Worm (Caenorhabditis elegans) whole organism, L3 larva: ENCODE results near the gene F36H9.7.

Experiments
- R02D3.7 ChIP-seq: fragments of 150-350 bp; optimal IDR thresholded peaks from 2 replicates; lab custom pipeline; 2014; ENCODE audit warnings: missing biosample characterization, missing genetic modification characterization
- aly-2 ChIP-seq: fragments of 150-350 bp; optimal IDR thresholded peaks from 2 replicates; lab custom pipeline; 2014; ENCODE audit warnings: missing biosample characterization, missing genetic modification characterization
- ama-1 ChIP-seq: fragments of 150-350 bp; optimal IDR thresholded peaks from 2 replicates; lab custom pipeline; 2018
- ceh-28 ChIP-seq: fragments of 150-350 bp; optimal IDR thresholded peaks from 2 replicates; lab custom pipeline; 2014; ENCODE audit warnings: missing biosample characterization, missing genetic modification reagents, missing genetic modification characterization
- ceh-82 ChIP-seq: fragments of 150-350 bp; optimal IDR thresholded peaks from 2 replicates; lab custom pipeline; 2014; ENCODE audit warnings: missing biosample characterization, missing genetic modification characterization
- ceh-9 ChIP-seq: sonication (generic microtip); optimal IDR thresholded peaks from 2 replicates; lab custom pipeline; 2018; ENCODE audit warnings: missing biosample characterization, missing genetic modification characterization
- daf-12 ChIP-seq: fragments of 150-350 bp; optimal IDR thresholded peaks from 2 replicates; lab custom pipeline; 2014; ENCODE audit warnings: missing biosample characterization, missing genetic modification reagents, missing genetic modification characterization
- egl-5 ChIP-seq: fragments of 150-350 bp; optimal IDR thresholded peaks from 2 replicates; lab custom pipeline; 2017; ENCODE audit warnings: missing biosample characterization, missing genetic modification reagents, missing genetic modification characterization, inconsistent platforms
- elt-3 ChIP-seq, 3 experiments: fragments of 150-350 bp in 1 of 3; sonication (generic microtip) in 2 of 3; optimal IDR thresholded peaks; 2 replicates in 2 of 3; 4 replicates in 1 of 3; lab custom pipeline; 2014 to 2017; ENCODE audit warnings: missing biosample characterization in 3 of 3, missing genetic modification characterization in 3 of 3
- eor-1 ChIP-seq, 2 experiments: fragments of 150-350 bp; optimal IDR thresholded peaks; 2 replicates each; lab custom pipeline; 2014 to 2018; ENCODE audit warnings: missing biosample characterization in 2 of 2, missing genetic modification characterization in 2 of 2
- fos-1 ChIP-seq: fragments of 150-350 bp; optimal IDR thresholded peaks from 2 replicates; lab custom pipeline; 2014; ENCODE audit warnings: missing biosample characterization, missing genetic modification characterization
- hmg-11 ChIP-seq: sonication (generic microtip); optimal IDR thresholded peaks from 2 replicates; lab custom pipeline; 2016; ENCODE audit warnings: missing genetic modification characterization, missing compliant biosample characterization
- lin-15B ChIP-seq: fragments of 150-350 bp; optimal IDR thresholded peaks from 2 replicates; lab custom pipeline; 2014; ENCODE audit warnings: missing biosample characterization, missing genetic modification characterization
- lin-39 ChIP-seq: fragments of 150-350 bp; optimal IDR thresholded peaks from 2 replicates; lab custom pipeline; 2018; ENCODE audit warnings: missing biosample characterization, missing genetic modification reagents, missing genetic modification characterization
- mdl-1 ChIP-seq: fragments of 150-350 bp; optimal IDR thresholded peaks from 2 replicates; lab custom pipeline; 2014; ENCODE audit warnings: missing biosample characterization, missing genetic modification characterization
- mml-1 ChIP-seq: fragments of 150-350 bp; sonication (generic microtip); optimal IDR thresholded peaks from 3 replicates; lab custom pipeline; 2014; ENCODE audit warnings: missing biosample characterization, missing genetic modification characterization
- nfya-1 ChIP-seq: sonication (generic microtip); optimal IDR thresholded peaks from 2 replicates; lab custom pipeline; 2017; ENCODE audit warnings: missing genetic modification characterization, mild to moderate bottlenecking, missing compliant biosample characterization, antibody characterized with exemption, moderate library complexity; ENCODE audit not compliant: insufficient read depth
- nhr-11 ChIP-seq: fragments of 150-350 bp; optimal IDR thresholded peaks from 2 replicates; lab custom pipeline; 2014; ENCODE audit warnings: missing biosample characterization, missing genetic modification characterization
- nhr-12 ChIP-seq: fragments of 150-350 bp; optimal IDR thresholded peaks from 2 replicates; lab custom pipeline; 2014; ENCODE audit warnings: missing biosample characterization, missing genetic modification characterization
- nhr-237 ChIP-seq: fragments of 150-350 bp; optimal IDR thresholded peaks from 2 replicates; lab custom pipeline; 2014; ENCODE audit warnings: missing biosample characterization, missing genetic modification characterization
- nhr-43 ChIP-seq: sonication (generic microtip); optimal IDR thresholded peaks from 2 replicates; lab custom pipeline; 2016; ENCODE audit warnings: mild to moderate bottlenecking, missing genetic modification characterization, missing compliant biosample characterization; ENCODE audit not compliant: poor library complexity, severe bottlenecking
- nhr-67 ChIP-seq: fragments of 150-350 bp; optimal IDR thresholded peaks from 2 replicates; lab custom pipeline; 2014; ENCODE audit warnings: missing biosample characterization, missing genetic modification characterization
- nhr-77 ChIP-seq: fragments of 150-350 bp; optimal IDR thresholded peaks from 2 replicates; lab custom pipeline; 2014; ENCODE audit warnings: missing biosample characterization, missing genetic modification characterization
- pha-4 ChIP-seq: fragments of 150-350 bp; optimal IDR thresholded peaks from 2 replicates; lab custom pipeline; 2014; ENCODE audit warnings: missing biosample characterization, missing genetic modification reagents, missing genetic modification characterization
- pqm-1 ChIP-seq: fragments of 150-350 bp; optimal IDR thresholded peaks from 2 replicates; lab custom pipeline; 2017; ENCODE audit warnings: missing biosample characterization, missing genetic modification characterization, inconsistent platforms
- sea-2 ChIP-seq: fragments of 150-350 bp; sonication (generic microtip); optimal IDR thresholded peaks from 4 replicates; lab custom pipeline; 2014; ENCODE audit warnings: missing biosample characterization, missing genetic modification reagents, missing genetic modification characterization
- skn-1 ChIP-seq: fragments of 150-350 bp; optimal IDR thresholded peaks from 2 replicates; lab custom pipeline; 2014; ENCODE audit warnings: missing biosample characterization, missing genetic modification characterization
- tbx-2 ChIP-seq: sonication (generic microtip); optimal IDR thresholded peaks from 2 replicates; lab custom pipeline; 2016; ENCODE audit warnings: mild to moderate bottlenecking, missing genetic modification characterization, missing compliant biosample characterization
- unc-39 ChIP-seq: sonication (generic microtip); optimal IDR thresholded peaks from 4 replicates; lab custom pipeline; 2017; ENCODE audit warnings: missing biosample characterization, missing genetic modification characterization
- unc-62 ChIP-seq: fragments of 150-350 bp; sonication (generic microtip); optimal IDR thresholded peaks from 4 replicates; lab custom pipeline; 2014; ENCODE audit warnings: missing biosample characterization, missing genetic modification reagents, missing genetic modification characterization
- zag-1 ChIP-seq: fragments of 150-350 bp; optimal IDR thresholded peaks from 2 replicates; lab custom pipeline; 2014; ENCODE audit warnings: missing biosample characterization, missing genetic modification characterization
- ztf-11 ChIP-seq: fragments of 150-350 bp; optimal IDR thresholded peaks from 2 replicates; lab custom pipeline; 2014; ENCODE audit warnings: missing biosample characterization, missing genetic modification characterization

The F36H9.7 gene

DNA sequence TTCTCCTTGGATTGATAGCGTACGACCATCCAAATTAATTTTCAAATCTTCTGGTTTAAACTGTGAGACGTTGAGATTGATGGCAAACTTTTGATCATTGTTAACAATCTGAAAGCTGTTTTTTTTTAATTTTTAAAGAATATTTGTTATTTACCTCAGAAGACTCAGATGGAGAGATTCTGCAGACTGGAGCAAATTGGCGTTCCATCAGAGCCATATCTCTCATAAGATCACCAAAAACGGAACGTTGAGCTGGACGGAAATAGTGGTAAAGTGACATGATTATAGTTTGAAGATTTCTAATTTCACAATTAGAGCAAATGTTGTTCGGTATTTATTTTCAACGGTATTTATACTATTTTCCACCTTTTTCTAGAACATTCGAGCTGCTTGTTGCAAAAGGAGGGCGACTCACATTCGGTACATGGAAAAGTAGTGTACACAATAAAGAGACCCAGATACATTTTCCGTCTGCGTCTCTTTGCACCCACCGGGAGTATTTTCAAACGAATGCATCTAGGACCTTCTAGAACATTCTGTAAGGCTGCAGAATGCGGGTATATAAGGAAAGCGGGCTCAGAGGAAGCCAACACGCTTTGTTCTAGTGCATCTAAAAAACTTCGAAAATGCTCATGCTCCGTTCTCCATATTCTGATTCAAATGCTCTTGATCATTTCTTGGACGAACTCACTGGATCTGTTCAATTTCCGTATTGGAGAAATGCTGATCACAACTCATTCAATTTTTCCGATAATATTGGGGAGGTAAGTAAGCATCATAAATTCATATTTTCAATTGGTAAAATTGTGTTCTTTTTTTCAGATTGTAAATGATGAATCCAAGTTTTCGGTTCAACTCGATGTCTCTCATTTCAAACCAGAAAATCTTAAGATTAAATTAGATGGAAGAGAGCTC, 30.2 kb upstream of the F36H9.7 start, which contains the start of the genes hsp-16.2 and hsp-16.41 (continued):
- peak; percentile 40 for TF ChIP-seq skn-1
- peak in 1 of 2 experiments; percentile 69 for TF ChIP-seq eor-1 (tag; optimal IDR thresholded peaks at IDR 0.05; lab: Kevin White, UChicago)
- TF ChIP-seq, all 47 proteins: peak for 11

DNA sequence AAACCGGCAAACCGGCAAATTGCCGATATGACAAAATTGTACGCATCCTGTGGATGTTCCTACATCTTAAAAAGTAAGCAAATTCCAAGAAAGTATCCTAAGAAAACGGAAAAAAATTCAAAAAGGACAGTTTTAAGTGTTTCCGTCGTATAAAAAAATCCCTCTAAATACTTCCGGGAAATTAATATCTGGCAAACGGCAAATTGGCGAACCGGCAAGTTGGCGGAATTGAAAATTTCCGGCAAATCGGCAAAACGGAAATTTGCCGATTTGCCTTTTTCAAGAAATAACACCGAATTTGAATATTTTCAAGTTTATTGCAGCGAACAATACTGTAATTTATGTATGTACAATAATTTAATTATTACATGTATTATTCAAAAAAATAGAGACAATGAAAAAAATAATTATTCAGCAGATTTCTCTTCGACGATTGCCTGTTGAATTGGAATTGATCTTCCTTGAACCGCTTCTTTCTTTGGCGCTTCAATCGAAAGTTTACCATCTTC, 29.4 kb upstream of the F36H9.7 start:
- TF ChIP-seq daf-12 (tag; lab: Kevin White, UChicago) = no peak
- TF ChIP-seq unc-62 (GFP tag; lab: Kevin White, UChicago) = no peak
- no peak for TF ChIP-seq nhr-77 (tag; lab: Kevin White, UChicago)
- TF ChIP-seq mml-1 (tag; lab: Kevin White, UChicago) = no peak
- no peak for TF ChIP-seq zag-1 (tag; lab: Kevin White, UChicago)
- TF ChIP-seq pqm-1 (tag; lab: Kevin White, UChicago) = no peak
- peak; percentile 37 for TF ChIP-seq pha-4 (tag; lab: Kevin White, UChicago)
- TF ChIP-seq nhr-12 (tag; lab: Kevin White, UChicago) = no peak
- no peak for TF ChIP-seq ceh-82 (tag; lab: Kevin White, UChicago)
- peak; percentile 92 for TF ChIP-seq ama-1 (lab: Kevin White, UChicago)
- no peak for TF ChIP-seq ceh-28 (tag; lab: Kevin White, UChicago)
- TF ChIP-seq nfya-1 (tag; lab: Kevin White, UChicago) = peak; percentile 12
- no peak for TF ChIP-seq lin-15B (tag; lab: Kevin White, UChicago)
- no peak for TF ChIP-seq R02D3.7 (tag; lab: Kevin White, UChicago)

DNA sequence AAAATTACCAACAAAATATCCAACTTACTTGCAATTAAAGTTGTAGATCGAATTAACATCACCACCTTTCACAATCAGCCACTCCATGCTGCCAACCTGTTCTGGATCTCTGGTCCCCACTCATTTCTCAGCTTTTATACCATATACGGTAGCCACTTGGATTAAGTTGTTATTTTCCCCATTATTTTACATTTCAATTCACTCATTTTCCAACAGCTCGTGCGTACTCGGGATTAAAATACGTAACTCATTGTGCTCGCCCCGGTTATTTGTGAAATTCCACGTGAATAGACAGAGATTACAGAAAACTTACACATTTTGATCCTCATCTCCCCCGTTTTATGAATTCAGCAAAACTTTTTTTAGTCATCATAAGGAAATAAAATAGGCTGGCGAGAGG, 28.3 kb upstream of the F36H9.7 start, which contains the start of gene srt-41:
Gene srt-41, minus strand, starts transcription at position 101 of the 400 bp plus-strand sequence.
- TF ChIP-seq mdl-1 (tag; lab: Kevin White, UChicago) (no peak), egl-5 (tag; lab: Kevin White, UChicago) (no peak), unc-62 (GFP tag; lab: Kevin White, UChicago) (no peak), ceh-82 (tag; lab: Kevin White, UChicago) (no peak), ztf-11 (tag; lab: Kevin White, UChicago) (no peak), eor-1 (tag; optimal IDR thresholded peaks at IDR 0.05; lab: Kevin White, UChicago) (no peak), skn-1 (no peak), nhr-43 (tag; lab: Kevin White, UChicago) (no peak), pqm-1 (tag; lab: Kevin White, UChicago) (no peak), tbx-2 (tag; lab: Kevin White, UChicago) (no peak), ceh-9 (tag; lab: Kevin White, UChicago) (no peak)

DNA sequence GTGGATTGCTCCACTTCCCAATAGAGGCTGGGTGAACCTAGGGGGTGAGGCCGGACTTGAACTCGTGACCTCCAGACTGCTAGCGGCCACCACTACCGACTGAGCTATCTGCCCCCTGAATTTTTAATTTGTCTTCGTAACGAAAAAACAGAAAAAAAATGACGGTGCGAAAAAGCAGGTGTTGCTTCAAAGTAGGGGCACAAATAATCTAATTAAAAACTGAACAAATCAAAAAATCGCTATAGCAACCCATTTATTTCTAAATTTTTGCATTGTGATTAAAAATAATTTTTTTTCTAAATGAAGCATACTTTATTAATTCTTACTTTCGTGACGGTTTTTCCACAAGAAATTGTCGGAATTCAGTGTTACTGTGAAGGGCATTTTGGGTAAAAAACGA, 23.2 kb upstream of the F36H9.7 start, which contains the start of gene F36H9.10:
Gene F36H9.10, plus strand, starts transcription at position 301 of the 400 bp plus-strand sequence.
- TF ChIP-seq pqm-1 (tag; lab: Kevin White, UChicago) (no peak), eor-1 (tag; optimal IDR thresholded peaks at IDR 0.05; lab: Kevin White, UChicago) (no peak), R02D3.7 (tag; lab: Kevin White, UChicago) (no peak), nfya-1 (tag; lab: Kevin White, UChicago) (no peak), nhr-43 (tag; lab: Kevin White, UChicago) (no peak), ceh-82 (tag; lab: Kevin White, UChicago) (no peak), tbx-2 (tag; lab: Kevin White, UChicago) (no peak), hmg-11 (no peak), aly-2 (tag; lab: Kevin White, UChicago) (no peak), lin-39 (tag; lab: Kevin White, UChicago) (no peak), ceh-9 (tag; lab: Kevin White, UChicago) (no peak), skn-1 (no peak), pha-4 (tag; lab: Kevin White, UChicago) (no peak), elt-3 (tag; optimal IDR thresholded peaks at IDR 0.05; lab: Kevin White, UChicago) (no peak), nhr-12 (tag; lab: Kevin White, UChicago) (no peak), nhr-237 (tag; lab: Kevin White, UChicago) (no peak), sea-2 (no peak), zag-1 (tag; lab: Kevin White, UChicago) (no peak), ama-1 (lab: Kevin White, UChicago) (no peak)

DNA sequence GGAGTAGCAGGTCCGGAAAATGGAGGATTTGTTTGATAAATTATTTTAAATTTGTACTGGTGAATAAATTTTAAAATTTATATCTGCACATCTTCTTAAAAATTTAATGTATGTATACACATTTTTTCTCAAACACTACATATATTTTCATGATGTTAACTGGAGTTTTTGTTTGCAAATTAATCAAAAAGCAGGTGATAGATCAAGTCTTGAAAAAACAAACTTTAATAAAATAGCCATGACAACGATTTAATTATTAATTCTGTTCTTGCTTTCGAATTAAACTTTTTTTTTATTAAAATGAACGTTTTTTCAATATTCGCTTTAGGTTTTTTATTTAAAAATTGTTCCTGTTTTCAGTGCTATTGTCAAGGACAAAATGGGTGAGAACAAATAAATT, 19.5 kb upstream of the F36H9.7 start, which contains the start of gene F36H9.1:
Gene F36H9.1, plus strand, starts transcription at position 301 of the 400 bp plus-strand sequence.
- TF ChIP-seq nhr-67 (tag; lab: Kevin White, UChicago) (no peak), fos-1 (no peak), nhr-237 (tag; lab: Kevin White, UChicago) (no peak), nhr-11 (tag; lab: Kevin White, UChicago) (no peak), skn-1 (no peak), aly-2 (tag; lab: Kevin White, UChicago) (no peak), sea-2 (no peak), unc-39 (tag; lab: Kevin White, UChicago) (no peak), daf-12 (tag; lab: Kevin White, UChicago) (no peak), egl-5 (tag; lab: Kevin White, UChicago) (no peak), mml-1 (tag; lab: Kevin White, UChicago) (no peak)
